Fruit fly (Drosophila melanogaster) whole organism, embryonic: ENCODE results near the gene CG32454.

ENCODE experiments used
- BtbVII ChIP-seq: fragments of 200-800 bp; sonication (Bioruptor generic); optimal IDR thresholded peaks from 3 replicates; lab custom pipeline; 2017; ENCODE audit warnings: missing biosample characterization, mild to moderate bottlenecking, missing genetic modification characterization
- CG10147 ChIP-seq: fragments of 200-800 bp; sonication (Bioruptor generic); optimal IDR thresholded peaks from 2 replicates; lab custom pipeline; 2019; ENCODE audit warnings: missing biosample characterization, mild to moderate bottlenecking, missing genetic modification characterization, moderate library complexity
- CG1024 ChIP-seq: fragments of 200-800 bp; sonication (Bioruptor generic); IDR thresholded peaks from 2 replicates; pipeline ENCODE4 v1.3.6; 2022; ENCODE audit warnings: missing biosample characterization, missing genetic modification characterization
- CG11723 ChIP-seq: fragments of 200-800 bp; sonication (Bioruptor generic); optimal IDR thresholded peaks from 2 replicates; lab custom pipeline; 2017; ENCODE audit warnings: missing biosample characterization, mild to moderate bottlenecking, missing genetic modification characterization
- CG12155 ChIP-seq: fragments of 200-800 bp; sonication (Bioruptor generic); optimal IDR thresholded peaks from 3 replicates; lab custom pipeline; 2016; ENCODE audit warnings: missing biosample characterization, missing genetic modification characterization
- CG13424 ChIP-seq: fragments of 200-800 bp; sonication (Bioruptor generic); optimal IDR thresholded peaks from 2 replicates; lab custom pipeline; 2019; ENCODE audit warnings: missing biosample characterization, mild to moderate bottlenecking, missing genetic modification characterization, moderate library complexity
- CG14860 ChIP-seq: fragments of 200-800 bp; sonication (Bioruptor generic); IDR thresholded peaks from 3 replicates; pipeline ENCODE4 v1.3.6; 2022; ENCODE audit warnings: missing biosample characterization, missing genetic modification characterization; ENCODE audit not compliant: partially characterized antibody
- CG1529 ChIP-seq: fragments of 200-800 bp; sonication (Bioruptor generic); optimal IDR thresholded peaks from 3 replicates; lab custom pipeline; 2018; ENCODE audit warnings: missing biosample characterization, missing genetic modification characterization
- CG16863 ChIP-seq: fragments of 200-800 bp; sonication (Bioruptor generic); optimal IDR thresholded peaks from 3 replicates; lab custom pipeline; 2016; ENCODE audit warnings: missing biosample characterization, missing genetic modification characterization
- CG18262 ChIP-seq: fragments of 200-800 bp; optimal IDR thresholded peaks from 3 replicates; lab custom pipeline; 2019; ENCODE audit warnings: missing biosample characterization, mild to moderate bottlenecking, missing genetic modification characterization, moderate library complexity
- CG1832 ChIP-seq: fragments of 200-800 bp; sonication (Bioruptor generic); optimal IDR thresholded peaks from 2 replicates; lab custom pipeline; 2017; ENCODE audit warnings: missing biosample characterization, mild to moderate bottlenecking, missing genetic modification characterization, inconsistent platforms
- CG34224 ChIP-seq: fragments of 200-800 bp; sonication (Bioruptor generic); IDR thresholded peaks from 3 replicates; pipeline ENCODE4 v1.3.6; 2022; ENCODE audit warnings: missing biosample characterization, missing genetic modification characterization; ENCODE audit not compliant: partially characterized antibody
- CG3838 ChIP-seq: fragments of 200-800 bp; sonication (Bioruptor generic); optimal IDR thresholded peaks from 3 replicates; lab custom pipeline; 2016; ENCODE audit warnings: missing biosample characterization, missing genetic modification characterization
- CG4404 ChIP-seq: fragments of 200-800 bp; sonication (Bioruptor generic); IDR thresholded peaks from 2 replicates; pipeline ENCODE4 v1.3.6; 2022; ENCODE audit warnings: missing biosample characterization, missing genetic modification characterization
- CG4707 ChIP-seq: fragments of 200-800 bp; sonication (Bioruptor generic); optimal IDR thresholded peaks from 2 replicates; lab custom pipeline; 2018; ENCODE audit warnings: missing biosample characterization, mild to moderate bottlenecking, missing genetic modification characterization, moderate library complexity
- CG6683 ChIP-seq: fragments of 200-800 bp; sonication (Bioruptor generic); optimal IDR thresholded peaks from 2 replicates; lab custom pipeline; 2017; ENCODE audit warnings: missing biosample characterization, mild to moderate bottlenecking, missing genetic modification characterization, missing genetic modification reagents
- CG7556 ChIP-seq: fragments of 200-800 bp; sonication (Bioruptor generic); optimal IDR thresholded peaks from 2 replicates; lab custom pipeline; 2017; ENCODE audit warnings: missing biosample characterization, mild to moderate bottlenecking, missing genetic modification characterization
- CG9817 ChIP-seq: fragments of 200-800 bp; sonication (Bioruptor generic); optimal IDR thresholded peaks from 2 replicates; lab custom pipeline; 2018; ENCODE audit warnings: missing biosample characterization, mild to moderate bottlenecking, missing genetic modification characterization, moderate library complexity
- CoRest ChIP-seq: fragments of 200-800 bp; sonication (Bioruptor generic); optimal IDR thresholded peaks from 3 replicates; lab custom pipeline; 2018; ENCODE audit warnings: missing biosample characterization, mild to moderate bottlenecking, missing genetic modification characterization, moderate library complexity
- Deaf1 ChIP-seq: fragments of 200-800 bp; optimal IDR thresholded peaks from 3 replicates; lab custom pipeline; 2019; ENCODE audit warnings: missing biosample characterization, mild to moderate bottlenecking, missing genetic modification characterization, moderate library complexity
- Dll ChIP-seq: fragments of 200-800 bp; sonication (Bioruptor generic); IDR thresholded peaks from 4 replicates; pipeline ENCODE4 v1.3.6; 2022; ENCODE audit warnings: missing biosample characterization, missing genetic modification characterization; ENCODE audit not compliant: partially characterized antibody
- Drgx ChIP-seq: fragments of 200-800 bp; sonication (Bioruptor generic); IDR thresholded peaks from 2 replicates; pipeline ENCODE4 v1.3.6; 2022; ENCODE audit warnings: missing biosample characterization, missing genetic modification characterization
- HLH4C ChIP-seq: fragments of 200-800 bp; sonication (Bioruptor generic); IDR thresholded peaks from 3 replicates; pipeline ENCODE4 v1.3.6; 2022; ENCODE audit warnings: missing biosample characterization, missing genetic modification characterization; ENCODE audit not compliant: partially characterized antibody
- Lhr ChIP-seq: fragments of 200-800 bp; sonication (Bioruptor generic); optimal IDR thresholded peaks from 3 replicates; lab custom pipeline; 2017; ENCODE audit warnings: mild to moderate bottlenecking, missing biosample characterization, missing genetic modification reagents, missing genetic modification characterization
- MBD-R2 ChIP-seq: fragments of 200-800 bp; sonication (Bioruptor generic); IDR thresholded peaks from 2 replicates; pipeline ENCODE4 v1.3.6; 2022; ENCODE audit warnings: missing biosample characterization, missing genetic modification characterization
- MTF-1 ChIP-seq: fragments of 200-800 bp; sonication (Bioruptor generic); optimal IDR thresholded peaks from 2 replicates; lab custom pipeline; 2018; ENCODE audit warnings: missing biosample characterization, mild to moderate bottlenecking, missing genetic modification characterization, borderline replicate concordance
- Nf-YC ChIP-seq: fragments of 200-800 bp; optimal IDR thresholded peaks from 3 replicates; lab custom pipeline; 2019; ENCODE audit warnings: missing biosample characterization, mild to moderate bottlenecking, missing genetic modification characterization, moderate library complexity
- Opbp ChIP-seq: fragments of 200-800 bp; sonication (Bioruptor generic); IDR thresholded peaks from 3 replicates; pipeline ENCODE4 v1.3.6; 2022; ENCODE audit warnings: missing biosample characterization, missing genetic modification characterization; ENCODE audit not compliant: partially characterized antibody
- Sox102F ChIP-seq: fragments of 200-800 bp; sonication (Bioruptor generic); optimal IDR thresholded peaks from 2 replicates; lab custom pipeline; 2018; ENCODE audit warnings: missing biosample characterization, mild to moderate bottlenecking, missing genetic modification characterization, moderate library complexity
- Sry-β ChIP-seq: fragments of 200-800 bp; sonication (Bioruptor generic); optimal IDR thresholded peaks from 2 replicates; lab custom pipeline; 2018; ENCODE audit warnings: missing biosample characterization, mild to moderate bottlenecking, missing genetic modification characterization, moderate library complexity
- Sry-δ ChIP-seq: fragments of 200-800 bp; sonication (Bioruptor generic); optimal IDR thresholded peaks from 2 replicates; lab custom pipeline; 2016; ENCODE audit warnings: missing biosample characterization, missing genetic modification characterization
- Taf1 ChIP-seq: fragments of 200-800 bp; sonication (Bioruptor generic); IDR thresholded peaks from 2 replicates; pipeline ENCODE4 v1.3.6; 2022; ENCODE audit warnings: missing biosample characterization, missing genetic modification characterization
- Xbp1 ChIP-seq: fragments of 200-800 bp; sonication (Bioruptor generic); optimal IDR thresholded peaks from 3 replicates; lab custom pipeline; 2016; ENCODE audit warnings: missing biosample characterization, mild to moderate bottlenecking, missing genetic modification characterization
- Xrp1 ChIP-seq: fragments of 200-800 bp; sonication (Bioruptor generic); IDR thresholded peaks from 2 replicates; pipeline ENCODE4 v1.3.6; 2022; ENCODE audit warnings: missing biosample characterization, missing genetic modification characterization
- ase ChIP-seq: fragments of 200-800 bp; sonication (Bioruptor generic); IDR thresholded peaks from 3 replicates; pipeline ENCODE4 v1.3.6; 2022; ENCODE audit warnings: missing biosample characterization, missing genetic modification characterization
- ash1 ChIP-seq: fragments of 200-800 bp; sonication (Bioruptor generic); optimal IDR thresholded peaks from 2 replicates; lab custom pipeline; 2018; ENCODE audit warnings: missing biosample characterization, mild to moderate bottlenecking, missing genetic modification characterization
- az2 ChIP-seq: fragments of 200-800 bp; sonication (Bioruptor generic); optimal IDR thresholded peaks from 3 replicates; lab custom pipeline; 2016; ENCODE audit warnings: missing biosample characterization, missing genetic modification characterization
- chm ChIP-seq: fragments of 200-800 bp; sonication (Bioruptor generic); IDR thresholded peaks from 2 replicates; pipeline ENCODE4 v1.3.6; 2022; ENCODE audit warnings: missing biosample characterization, missing genetic modification characterization
- ci ChIP-seq: fragments of 200-800 bp; sonication (Bioruptor generic); IDR thresholded peaks from 3 replicates; pipeline ENCODE4 v1.3.6; 2022; ENCODE audit warnings: missing biosample characterization, missing genetic modification characterization
- exex ChIP-seq: fragments of 200-800 bp; sonication (Bioruptor generic); optimal IDR thresholded peaks from 4 replicates; lab custom pipeline; 2018; ENCODE audit warnings: missing biosample characterization, mild to moderate bottlenecking, missing genetic modification characterization, moderate library complexity
- fd64A ChIP-seq: fragments of 200-800 bp; sonication (Bioruptor generic); optimal IDR thresholded peaks from 3 replicates; lab custom pipeline; 2018; ENCODE audit warnings: missing biosample characterization, mild to moderate bottlenecking, missing genetic modification characterization
- gcm ChIP-seq: fragments of 200-800 bp; sonication (Bioruptor generic); optimal IDR thresholded peaks from 2 replicates; lab custom pipeline; 2019; ENCODE audit warnings: missing biosample characterization, mild to moderate bottlenecking, missing genetic modification characterization, moderate library complexity
- gem ChIP-seq: fragments of 200-800 bp; sonication (Bioruptor generic); optimal IDR thresholded peaks from 2 replicates; lab custom pipeline; 2019; ENCODE audit warnings: missing biosample characterization, mild to moderate bottlenecking, missing genetic modification characterization, moderate library complexity
- gfzf ChIP-seq: fragments of 200-800 bp; sonication (Bioruptor generic); optimal IDR thresholded peaks from 2 replicates; lab custom pipeline; 2016; ENCODE audit warnings: missing biosample characterization, mild to moderate bottlenecking, missing genetic modification characterization, moderate library complexity
- her ChIP-seq: fragments of 200-800 bp; sonication (Bioruptor generic); optimal IDR thresholded peaks from 2 replicates; lab custom pipeline; 2016; ENCODE audit warnings: missing biosample characterization, missing genetic modification characterization
- insv ChIP-seq, 2 experiments: fragments of 200-800 bp; sonication (Bioruptor generic); optimal IDR thresholded peaks; 3 replicates each; lab custom pipeline; 2016 to 2018; ENCODE audit warnings: missing biosample characterization in 2 of 2, missing genetic modification characterization in 2 of 2
- lbe ChIP-seq: fragments of 200-800 bp; sonication (Bioruptor generic); optimal IDR thresholded peaks from 2 replicates; lab custom pipeline; 2016; ENCODE audit warnings: missing biosample characterization, mild to moderate bottlenecking, missing genetic modification characterization
- tin ChIP-seq: fragments of 200-800 bp; sonication (Bioruptor generic); optimal IDR thresholded peaks from 3 replicates; lab custom pipeline; 2016; ENCODE audit warnings: missing biosample characterization, missing genetic modification characterization
- zfh1 ChIP-seq: fragments of 200-800 bp; sonication (Bioruptor generic); IDR thresholded peaks from 3 replicates; pipeline ENCODE4 v1.3.6; 2022; ENCODE audit warnings: missing biosample characterization, missing genetic modification characterization

CG32454 gene

dm6 chr3L:22727739-22728335, 1.7 kb upstream of the CG32454 start, which contains the start of the genes CG14450 and CG11367 (continued):
- TF ChIP-seq Lhr (peak; percentile 8), lbe (GFP tag; lab: Kevin White, UChicago) (peak; percentile 66), Nf-YC (tag; lab: Kevin White, UChicago) (peak; percentile 69), CG14860 (GFP tag; lab: Robert Waterston, UW) (0 out of 3 replicates have a peak, but pooled peaks have one; percentile 36), gfzf (GFP tag; lab: Kevin White, UChicago) (peak; percentile 71), CG16863 (no peak), zfh1 (peak; percentile 18; the same call in 1 of the 3 replicates), Drgx (GFP tag; lab: Robert Waterston, UW) (no peak), Sox102F (no peak), ase (no peak), CG4707 (no peak), CG13424 (tag; lab: Kevin White, UChicago) (peak; percentile 49), CG12155 (GFP tag; lab: Kevin White, UChicago) (peak; percentile 55), CG1529 (GFP tag; lab: Kevin White, UChicago) (peak; percentile 60), HLH4C (GFP tag; lab: Robert Waterston, UW) (peak; percentile 62), Deaf1 (tag; lab: Kevin White, UChicago) (peak; percentile 89), gcm (GFP tag; lab: Kevin White, UChicago) (peak; percentile 24), gem (no peak), MBD-R2 (GFP tag; lab: Robert Waterston, UW) (0 out of 2 replicates have a peak, but pooled peaks have one; percentile 36), CoRest (tag; lab: Kevin White, UChicago) (peak; percentile 49), CG11723 (GFP tag; lab: Kevin White, UChicago) (peak; percentile 7), her (no peak), MTF-1 (GFP tag; lab: Kevin White, UChicago) (peak; percentile 31), CG1832 (GFP tag; lab: Kevin White, UChicago) (no peak), CG1024 (GFP tag; lab: Robert Waterston, UW) (no peak), BtbVII (GFP tag; lab: Kevin White, UChicago) (peak; percentile 27), CG10147 (GFP tag; lab: Kevin White, UChicago) (peak; percentile 43), Taf1 (GFP tag; lab: Robert Waterston, UW) (no peak), chm (GFP tag; lab: Robert Waterston, UW) (no peak), Xrp1 (GFP tag; lab: Robert Waterston, UW) (peak; percentile 29; the same call in 1 of the 2 replicates), CG18262 (tag; lab: Kevin White, UChicago) (peak; percentile 48), Sry-δ (GFP tag; lab: Kevin White, UChicago) (peak; percentile 25), fd64A (GFP tag; lab: Kevin White, UChicago) (no peak), ci (GFP tag; lab: Robert Waterston, UW) (peak; percentile 57; the same call in 2 of the 3 replicates), CG3838 (GFP tag; lab: Kevin White, UChicago) (peak; percentile 12), Xbp1 (GFP tag; lab: Kevin White, UChicago) (no peak), CG9817 (tag; lab: Kevin White, UChicago) (peak; percentile 5), Opbp (peak; percentile 36; the same call in 1 of the 3 replicates), insv (GFP tag; optimal IDR thresholded peaks at IDR 0.05; lab: Kevin White, UChicago) (peak in 1 of 2 experiments; percentile 80), tin (no peak), Dll (GFP tag; lab: Robert Waterston, UW) (peak; percentile 88), CG7556 (peak; percentile 2), az2 (GFP tag; lab: Kevin White, UChicago) (no peak), ash1 (GFP tag; lab: Kevin White, UChicago) (no peak), CG6683 (no peak), CG4404 (GFP tag; lab: Robert Waterston, UW) (no peak), Sry-β (peak; percentile 98), exex (tag; lab: Kevin White, UChicago) (peak; percentile 55), CG34224 (GFP tag; lab: Robert Waterston, UW) (peak; percentile 18; the same call in 1 of the 3 replicates)
